Fruit fly (Drosophila melanogaster): ENCODE measurements around the gene CG12521.

The CG12521 gene

DNA sequence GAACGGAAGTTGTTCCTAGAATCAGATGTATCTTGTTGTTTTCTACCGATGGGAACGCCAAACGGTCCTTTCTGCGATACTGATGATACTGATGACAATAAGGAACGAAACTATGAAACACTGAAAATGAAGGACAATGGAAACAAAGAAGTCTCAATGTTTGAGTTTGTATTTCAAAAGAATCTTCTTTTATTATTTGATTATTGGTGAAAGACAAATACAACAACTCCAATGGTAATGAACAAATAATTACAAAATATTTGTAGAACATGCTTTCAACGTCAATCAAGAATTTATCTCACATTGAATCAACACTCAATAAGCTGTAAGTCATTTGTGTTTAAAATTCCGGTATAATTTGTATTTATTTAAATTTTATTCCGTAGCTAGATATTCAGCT lies 31.2 kb upstream of the CG12521 start, which contains the start of gene Sprn:
Sprn (plus strand) TSS at position 301 of the 400 bp plus-strand sequence.
- TF ChIP-seq CG10631 (GFP tag; optimal IDR thresholded peaks at IDR 0.05) (no peak), Sox102F (GFP tag; optimal IDR thresholded peaks at IDR 0.05) (no peak), CG6276 (GFP tag; optimal IDR thresholded peaks at IDR 0.05) (no peak), CG32006 (GFP tag; optimal IDR thresholded peaks at IDR 0.05) (no peak), dac (GFP tag; optimal IDR thresholded peaks at IDR 0.05) (no peak), Smox (GFP tag; optimal IDR thresholded peaks at IDR 0.05) (no peak), svp (GFP tag) (no peak), Ets21C (GFP tag; optimal IDR thresholded peaks at IDR 0.05) (no peak), CG11762 (GFP tag; optimal IDR thresholded peaks at IDR 0.05; ENCODE audit: insufficient read depth) (no peak)

DNA sequence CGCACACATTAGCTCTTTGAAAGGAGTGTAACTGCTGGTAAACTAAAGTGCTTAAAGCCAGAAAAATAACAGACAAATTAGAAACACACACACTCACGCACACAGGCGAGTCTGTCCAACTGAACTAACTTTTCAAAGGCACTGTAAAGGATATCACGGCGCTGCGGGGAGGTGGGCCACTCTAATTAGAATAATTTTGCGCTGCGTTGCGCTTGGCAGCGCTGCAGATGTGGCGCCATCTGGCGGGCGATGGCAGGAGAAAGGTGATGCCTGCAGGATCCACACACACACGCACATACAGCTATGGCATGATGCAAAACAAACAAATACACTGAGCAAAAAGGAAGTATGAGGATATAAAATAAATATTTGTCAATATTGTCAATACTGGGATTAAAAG lies 28.4 kb upstream of the CG12521 start:
- TF ChIP-seq net (GFP tag; optimal IDR thresholded peaks at IDR 0.05) = no peak

DNA sequence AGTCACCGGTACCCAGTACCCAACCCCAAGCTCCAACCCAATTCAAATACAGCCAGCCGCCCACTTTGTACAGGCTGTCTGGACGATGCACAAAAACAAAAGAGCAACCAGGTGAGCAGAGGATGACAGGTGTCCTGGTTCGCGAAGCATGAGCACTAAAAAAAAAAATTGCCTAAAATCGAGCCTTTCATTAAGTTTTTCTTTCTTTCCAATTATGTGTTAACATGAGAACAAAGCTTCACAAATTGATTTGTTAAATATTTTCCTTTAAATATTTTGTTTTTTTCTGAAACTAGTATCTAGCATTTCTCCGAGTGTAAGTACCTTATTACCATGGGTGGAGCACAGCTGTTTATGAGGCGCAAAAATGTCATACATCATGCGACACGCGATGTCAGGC lies 27.2 kb upstream of the CG12521 start:
- TF ChIP-seq Sox15 (GFP tag; optimal IDR thresholded peaks at IDR 0.05) (no peak), fkh (GFP tag; optimal IDR thresholded peaks at IDR 0.05) (no peak), OdsH (GFP tag; optimal IDR thresholded peaks at IDR 0.05) (peak; percentile 12), net (GFP tag; optimal IDR thresholded peaks at IDR 0.05) (no peak), acj6 (GFP tag; optimal IDR thresholded peaks at IDR 0.05) (peak; percentile 1), Lpt (GFP tag; optimal IDR thresholded peaks at IDR 0.05) (no peak), CG11902 (GFP tag; optimal IDR thresholded peaks at IDR 0.05) (no peak), CG8632 (GFP tag; optimal IDR thresholded peaks at IDR 0.05) (no peak), CG4318 (GFP tag; optimal IDR thresholded peaks at IDR 0.05) (no peak), ss (GFP tag; optimal IDR thresholded peaks at IDR 0.05) (peak in 1 of 2 experiments; percentile 13), fd59A (GFP tag; optimal IDR thresholded peaks at IDR 0.05) (no peak), Ets21C (GFP tag; optimal IDR thresholded peaks at IDR 0.05) (no peak), dac (GFP tag; optimal IDR thresholded peaks at IDR 0.05) (no peak), topi (GFP tag; optimal IDR thresholded peaks at IDR 0.05) (peak; percentile 8), CG10669 (GFP tag; optimal IDR thresholded peaks at IDR 0.05) (peak; percentile 35), Met (GFP tag; optimal IDR thresholded peaks at IDR 0.05) (no peak), eg (GFP tag; IDR thresholded peaks at IDR 0.05) (0 out of 3 replicates have a peak, but pooled peaks have one; percentile 32), CG7368 (GFP tag; optimal IDR thresholded peaks at IDR 0.05) (peak; percentile 19), achi (GFP tag; optimal IDR thresholded peaks at IDR 0.05) (peak; percentile 16), Eip78C (GFP tag) (peak; percentile 78), vri (GFP tag; optimal IDR thresholded peaks at IDR 0.05) (no peak), cyc (GFP tag; optimal IDR thresholded peaks at IDR 0.05) (peak; percentile 15), CG16779 (tag; optimal IDR thresholded peaks at IDR 0.05) (no peak), Hr38 (GFP tag; optimal IDR thresholded peaks at IDR 0.05) (no peak), Ets96B (tag; optimal IDR thresholded peaks at IDR 0.05) (peak; percentile 24), Smox (GFP tag; optimal IDR thresholded peaks at IDR 0.05) (peak; percentile 17), CG31627 (GFP tag; optimal IDR thresholded peaks at IDR 0.05) (no peak), CG32006 (GFP tag; optimal IDR thresholded peaks at IDR 0.05) (peak; percentile 17), salr (GFP tag; optimal IDR thresholded peaks at IDR 0.05) (peak in 1 of 2 experiments; percentile 13), CG11294 (GFP tag; IDR thresholded peaks at IDR 0.05) (no peak), CG11762 (GFP tag; optimal IDR thresholded peaks at IDR 0.05; ENCODE audit: insufficient read depth) (no peak), CG3032 (tag; optimal IDR thresholded peaks at IDR 0.05) (peak; percentile 7), svp (GFP tag) (peak; percentile 61), Eip75B (GFP tag; optimal IDR thresholded peaks at IDR 0.05) (no peak), CG8119 (GFP tag; IDR thresholded peaks at IDR 0.05) (0 out of 3 replicates have a peak, but pooled peaks have one; percentile 42), CG3919 (GFP tag; optimal IDR thresholded peaks at IDR 0.05) (no peak), pdm3 (GFP tag; optimal IDR thresholded peaks at IDR 0.05) (peak; percentile 17), Gug (GFP tag; IDR thresholded peaks at IDR 0.05) (peak; percentile 23; the same call in 1 of the 2 replicates), Sox14 (GFP tag; optimal IDR thresholded peaks at IDR 0.05) (no peak), CG6854 (GFP tag; optimal IDR thresholded peaks at IDR 0.05) (no peak), CG6163 (GFP tag; IDR thresholded peaks at IDR 0.05) (peak; percentile 56; the same call in 1 of the 3 replicates), CG8319 (GFP tag; optimal IDR thresholded peaks at IDR 0.05) (no peak), Hr39 (GFP tag; optimal IDR thresholded peaks at IDR 0.05) (no peak), CG9139 (GFP tag; optimal IDR thresholded peaks at IDR 0.05) (no peak), CG15336 (GFP tag; IDR thresholded peaks at IDR 0.05) (no peak)

Data from whole organism, prepupa.